Worm (Caenorhabditis elegans) whole organism, L1 larva: ENCODE data around the gene K02D3.2.

Experiments
- C04F5.9 ChIP-seq: sonication (generic microtip); optimal IDR thresholded peaks from 2 replicates; lab custom pipeline; 2016; ENCODE audit warnings: missing genetic modification characterization, missing compliant biosample characterization
- C16A3.4 ChIP-seq: fragments of 150-350 bp; optimal IDR thresholded peaks from 2 replicates; lab custom pipeline; 2014; ENCODE audit warnings: missing biosample characterization, missing genetic modification characterization
- C34B4.2 ChIP-seq: sonication (generic microtip); optimal IDR thresholded peaks from 2 replicates; lab custom pipeline; 2017; ENCODE audit warnings: mild to moderate bottlenecking, missing genetic modification characterization, missing compliant biosample characterization
- F16B12.6 ChIP-seq: fragments of 150-350 bp; optimal IDR thresholded peaks from 2 replicates; lab custom pipeline; 2014; ENCODE audit warnings: missing biosample characterization, missing genetic modification characterization
- Y116A8C.19 ChIP-seq: sonication (generic microtip); optimal IDR thresholded peaks from 2 replicates; lab custom pipeline; 2016; ENCODE audit warnings: missing compliant biosample characterization, missing genetic modification characterization, borderline replicate concordance
- aha-1 ChIP-seq: fragments of 150-350 bp; optimal IDR thresholded peaks from 2 replicates; lab custom pipeline; 2014; ENCODE audit warnings: missing biosample characterization, missing genetic modification characterization
- alr-1 ChIP-seq: fragments of 200-800 bp; sonication (Bioruptor generic); optimal IDR thresholded peaks from 2 replicates; lab custom pipeline; 2018; ENCODE audit warnings: borderline replicate concordance, mild to moderate bottlenecking, missing genetic modification characterization, missing compliant biosample characterization
- ama-1 ChIP-seq: fragments of 150-350 bp; optimal IDR thresholded peaks from 2 replicates; lab custom pipeline; 2014
- blmp-1 ChIP-seq: fragments of 150-350 bp; optimal IDR thresholded peaks from 2 replicates; lab custom pipeline; 2014; ENCODE audit warnings: missing biosample characterization, missing genetic modification characterization
- ceh-63 ChIP-seq: fragments of 200-800 bp; sonication (Bioruptor generic); optimal IDR thresholded peaks from 2 replicates; lab custom pipeline; 2018; ENCODE audit warnings: mild to moderate bottlenecking, missing genetic modification characterization, missing compliant biosample characterization
- ceh-8 ChIP-seq: fragments of 200-800 bp; sonication (Bioruptor generic); optimal IDR thresholded peaks from 2 replicates; lab custom pipeline; 2018; ENCODE audit warnings: mild to moderate bottlenecking, missing genetic modification characterization, moderate library complexity, missing compliant biosample characterization
- dpl-1 ChIP-seq, 3 experiments: fragments of 150-350 bp in 2 of 3; sonication (generic microtip) in 1 of 3; optimal IDR thresholded peaks; 2 replicates each; lab custom pipeline; 2014 to 2017; ENCODE audit warnings: missing biosample characterization in 3 of 3, missing genetic modification characterization in 3 of 3, missing genetic modification reagents in 3 of 3
- dsc-1 ChIP-seq: sonication (generic microtip); optimal IDR thresholded peaks from 2 replicates; lab custom pipeline; 2016; ENCODE audit warnings: mild to moderate bottlenecking, missing genetic modification characterization, missing compliant biosample characterization
- efl-1 ChIP-seq, 4 experiments: fragments of 150-350 bp; optimal IDR thresholded peaks in 3 of 4; peaks in 1 of 4; 1 replicate in 1 of 4; 2 replicates in 3 of 4; lab custom pipeline; 2014; ENCODE audit warnings: missing biosample characterization in 2 of 4, missing genetic modification characterization in 2 of 4, missing genetic modification reagents in 2 of 4
- efl-3 ChIP-seq: fragments of 200-800 bp; sonication (Bioruptor generic); optimal IDR thresholded peaks from 2 replicates; lab custom pipeline; 2018; ENCODE audit warnings: mild to moderate bottlenecking, missing genetic modification characterization, missing compliant biosample characterization
- elt-2 ChIP-seq: sonication (generic microtip); optimal IDR thresholded peaks from 2 replicates; lab custom pipeline; 2016; ENCODE audit warnings: missing genetic modification characterization, mild to moderate bottlenecking, inconsistent platforms, missing compliant biosample characterization, missing genetic modification reagents
- elt-3 ChIP-seq, 6 experiments: fragments of 150-350 bp in 1 of 6; sonication (generic microtip); optimal IDR thresholded peaks; 2 replicates each; lab custom pipeline; 2017 to 2018; ENCODE audit warnings: missing biosample characterization in 6 of 6, missing genetic modification characterization in 6 of 6, inconsistent platforms in 1 of 6
- fkh-10 ChIP-seq: sonication (generic microtip); optimal IDR thresholded peaks from 2 replicates; lab custom pipeline; 2017; ENCODE audit warnings: missing biosample characterization, missing genetic modification reagents, missing genetic modification characterization
- fos-1 ChIP-seq: fragments of 150-350 bp; optimal IDR thresholded peaks from 2 replicates; lab custom pipeline; 2014; ENCODE audit warnings: missing biosample characterization, missing genetic modification characterization
- grh-1 ChIP-seq: fragments of 200-800 bp; sonication (Bioruptor generic); IDR thresholded peaks from 2 replicates; pipeline ENCODE4 v1.3.6; 2022; ENCODE audit warnings: missing genetic modification reagents, missing genetic modification characterization, missing compliant biosample characterization
- hlh-17 ChIP-seq: fragments of 200-800 bp; sonication (Bioruptor generic); optimal IDR thresholded peaks from 2 replicates; lab custom pipeline; 2018; ENCODE audit warnings: missing genetic modification characterization, mild to moderate bottlenecking, missing compliant biosample characterization, moderate library complexity, borderline replicate concordance
- hlh-4 ChIP-seq: sonication (generic microtip); optimal IDR thresholded peaks from 2 replicates; lab custom pipeline; 2016; ENCODE audit warnings: mild to moderate bottlenecking, missing genetic modification characterization, missing compliant biosample characterization
- irx-1 ChIP-seq: sonication (generic microtip); optimal IDR thresholded peaks from 2 replicates; lab custom pipeline; 2016; ENCODE audit warnings: missing genetic modification characterization, missing compliant biosample characterization
- jun-1 ChIP-seq: fragments of 150-350 bp; optimal IDR thresholded peaks from 2 replicates; lab custom pipeline; 2014; ENCODE audit warnings: missing biosample characterization, missing genetic modification reagents, missing genetic modification characterization
- lin-13 ChIP-seq: fragments of 150-350 bp; optimal IDR thresholded peaks from 2 replicates; lab custom pipeline; 2014; ENCODE audit warnings: missing biosample characterization, missing genetic modification reagents, missing genetic modification characterization
- lin-39 ChIP-seq: fragments of 150-350 bp; optimal IDR thresholded peaks from 2 replicates; lab custom pipeline; 2014; ENCODE audit warnings: missing biosample characterization, missing genetic modification reagents, missing genetic modification characterization
- mab-9 ChIP-seq: fragments of 200-800 bp; sonication (Bioruptor generic); IDR thresholded peaks from 2 replicates; pipeline ENCODE4 v1.3.6; 2022; ENCODE audit warnings: missing genetic modification reagents, missing genetic modification characterization, missing compliant biosample characterization
- mep-1 ChIP-seq: fragments of 150-350 bp; optimal IDR thresholded peaks from 2 replicates; lab custom pipeline; 2014; ENCODE audit warnings: missing biosample characterization, missing genetic modification characterization
- nhr-19 ChIP-seq: fragments of 200-800 bp; sonication (Bioruptor generic); conservative IDR thresholded peaks from 2 replicates; pipeline ENCODE4 v1.3.6; 2022; ENCODE audit warnings: missing genetic modification characterization, missing compliant biosample characterization
- nhr-20 ChIP-seq: sonication (generic microtip); optimal IDR thresholded peaks from 2 replicates; lab custom pipeline; 2016; ENCODE audit warnings: mild to moderate bottlenecking, missing genetic modification characterization, missing compliant biosample characterization
- nhr-28 ChIP-seq: fragments of 150-350 bp; optimal IDR thresholded peaks from 2 replicates; lab custom pipeline; 2014; ENCODE audit warnings: missing biosample characterization, missing genetic modification characterization
- nhr-47 ChIP-seq: sonication (generic microtip); optimal IDR thresholded peaks from 2 replicates; lab custom pipeline; 2016; ENCODE audit warnings: mild to moderate bottlenecking, missing genetic modification characterization, moderate library complexity, missing compliant biosample characterization
- nhr-71 ChIP-seq: sonication (generic microtip); optimal IDR thresholded peaks from 2 replicates; lab custom pipeline; 2016; ENCODE audit warnings: mild to moderate bottlenecking, missing genetic modification characterization, moderate library complexity, missing compliant biosample characterization
- nhr-76 ChIP-seq: sonication (generic microtip); optimal IDR thresholded peaks from 2 replicates; lab custom pipeline; 2017; ENCODE audit warnings: missing biosample characterization, missing genetic modification characterization
- nhr-84 ChIP-seq: sonication (generic microtip); optimal IDR thresholded peaks from 2 replicates; lab custom pipeline; 2017; ENCODE audit warnings: missing biosample characterization, missing genetic modification characterization
- nhr-90 ChIP-seq: sonication (generic microtip); optimal IDR thresholded peaks from 2 replicates; lab custom pipeline; 2016; ENCODE audit warnings: mild to moderate bottlenecking, missing genetic modification characterization, missing compliant biosample characterization; ENCODE audit not compliant: poor library complexity
- pax-3 ChIP-seq: fragments of 200-800 bp; sonication (Bioruptor generic); optimal IDR thresholded peaks from 2 replicates; lab custom pipeline; 2018; ENCODE audit warnings: mild to moderate bottlenecking, missing genetic modification characterization, moderate library complexity, missing compliant biosample characterization
- rnt-1 ChIP-seq: sonication (generic microtip); optimal IDR thresholded peaks from 2 replicates; lab custom pipeline; 2016; ENCODE audit warnings: mild to moderate bottlenecking, missing genetic modification characterization, moderate library complexity, missing compliant biosample characterization
- snu-23 ChIP-seq: sonication (generic microtip); optimal IDR thresholded peaks from 2 replicates; lab custom pipeline; 2016; ENCODE audit warnings: missing genetic modification characterization, missing compliant biosample characterization
- sox-4 ChIP-seq: sonication (generic microtip); optimal IDR thresholded peaks from 2 replicates; lab custom pipeline; 2016; ENCODE audit warnings: missing genetic modification characterization, missing compliant biosample characterization
- swsn-7 ChIP-seq: sonication (generic microtip); optimal IDR thresholded peaks from 2 replicates; lab custom pipeline; 2016; ENCODE audit warnings: missing genetic modification characterization, missing compliant biosample characterization
- tbx-2 ChIP-seq: sonication (generic microtip); optimal IDR thresholded peaks from 2 replicates; lab custom pipeline; 2016; ENCODE audit warnings: missing genetic modification characterization, missing compliant biosample characterization
- unc-62 ChIP-seq: fragments of 150-350 bp; optimal IDR thresholded peaks from 2 replicates; lab custom pipeline; 2014; ENCODE audit warnings: missing biosample characterization, missing genetic modification reagents, missing genetic modification characterization
- unc-98 ChIP-seq: fragments of 200-800 bp; sonication (Bioruptor generic); IDR thresholded peaks from 2 replicates; pipeline ENCODE4 v1.3.6; 2022; ENCODE audit warnings: missing genetic modification characterization, missing compliant biosample characterization
- vab-15 ChIP-seq: sonication (generic microtip); optimal IDR thresholded peaks from 2 replicates; lab custom pipeline; 2017; ENCODE audit warnings: missing genotype, mild to moderate bottlenecking, missing genetic modification characterization, missing compliant biosample characterization
- xbp-1 ChIP-seq: sonication (generic microtip); optimal IDR thresholded peaks from 2 replicates; lab custom pipeline; 2016; ENCODE audit warnings: missing genetic modification characterization, missing compliant biosample characterization
- zag-1 ChIP-seq: fragments of 150-350 bp; optimal IDR thresholded peaks from 2 replicates; lab custom pipeline; 2014; ENCODE audit warnings: missing biosample characterization, missing genetic modification characterization

Gene K02D3.2

ce11 chrX:13729724-13730123 lies 17.9 kb upstream of the K02D3.2 start:
- TF ChIP-seq nhr-20 (tag; lab: Kevin White, UChicago) (no peak), efl-1 (optimal IDR thresholded peaks at IDR 0.05; lab: Kevin White, UChicago) (no peak), efl-1 (GFP tag; optimal IDR thresholded peaks at IDR 0.05 in 1 of 2; lab: Kevin White, UChicago) (peak in 1 of 2 experiments; percentile 23), Y116A8C.19 (tag; lab: Kevin White, UChicago) (no peak)

- TF ChIP-seq pax-3 (tag; lab: Kevin White, UChicago) (no peak), nhr-84 (tag; lab: Kevin White, UChicago) (no peak), elt-2 (tag; lab: Kevin White, UChicago) (no peak), dsc-1 (tag; lab: Kevin White, UChicago) (no peak), rnt-1 (tag; lab: Kevin White, UChicago) (no peak), C34B4.2 (no peak), fkh-10 (GFP tag; lab: Kevin White, UChicago) (no peak), grh-1 (GFP tag; lab: Robert Waterston, UW) (no peak), lin-13 (GFP tag; lab: Kevin White, UChicago) (no peak), vab-15 (tag; lab: Kevin White, UChicago) (no peak), zag-1 (no peak), sox-4 (tag; lab: Kevin White, UChicago) (no peak), swsn-7 (tag; lab: Kevin White, UChicago) (no peak), hlh-4 (no peak), xbp-1 (no peak), unc-98 (GFP tag; lab: Robert Waterston, UW) (no peak), hlh-17 (no peak), ceh-63 (no peak)
Observed at ce11 chrX:13728991-13729390, 17.2 kb upstream of the K02D3.2 start.

- TF ChIP-seq mep-1 (tag; lab: Kevin White, UChicago) (peak; percentile 81), nhr-90 (tag; lab: Kevin White, UChicago) (peak; percentile 47), fos-1 (tag; lab: Kevin White, UChicago) (no peak), mab-9 (GFP tag; lab: Robert Waterston, UW) (no peak), C04F5.9 (tag; lab: Kevin White, UChicago) (no peak), aha-1 (tag; lab: Kevin White, UChicago) (no peak), nhr-71 (tag; lab: Kevin White, UChicago) (peak; percentile 84), tbx-2 (peak; percentile 64), irx-1 (tag; lab: Kevin White, UChicago) (peak; percentile 34), nhr-28 (tag; lab: Kevin White, UChicago) (no peak), elt-3 (tag; optimal IDR thresholded peaks at IDR 0.05; lab: Kevin White, UChicago) (peak in 1 of 6 experiments; percentile 36), C16A3.4 (tag; lab: Kevin White, UChicago) (peak; percentile 52), efl-3 (GFP tag; lab: Kevin White, UChicago) (no peak), ceh-63 (no peak), pax-3 (tag; lab: Kevin White, UChicago) (no peak), lin-39 (tag; lab: Kevin White, UChicago) (peak; percentile 40), blmp-1 (peak; percentile 58), dpl-1 (GFP tag; optimal IDR thresholded peaks at IDR 0.05; lab: Kevin White, UChicago) (peak; percentile 15 to 42 (median 22)), F16B12.6 (no peak), ama-1 (lab: Kevin White, UChicago) (no peak), nhr-20 (tag; lab: Kevin White, UChicago) (peak; percentile 69), ceh-8 (GFP tag; lab: Kevin White, UChicago) (no peak), hlh-17 (no peak), nhr-76 (tag; lab: Kevin White, UChicago) (no peak), efl-1 (optimal IDR thresholded peaks at IDR 0.05; lab: Kevin White, UChicago) (peak; percentile 47 to 52), efl-1 (GFP tag; optimal IDR thresholded peaks at IDR 0.05 in 1 of 2; lab: Kevin White, UChicago) (peak; percentile 28 to 63), unc-98 (GFP tag; lab: Robert Waterston, UW) (no peak), Y116A8C.19 (tag; lab: Kevin White, UChicago) (no peak), unc-62 (GFP tag; lab: Kevin White, UChicago) (no peak), rnt-1 (tag; lab: Kevin White, UChicago) (peak; percentile 86), snu-23 (GFP tag; lab: Kevin White, UChicago) (peak; percentile 81), alr-1 (tag; lab: Kevin White, UChicago) (no peak), nhr-19 (peak; percentile 74), hlh-4 (no peak), nhr-47 (tag; lab: Kevin White, UChicago) (peak; percentile 65), jun-1 (tag; lab: Kevin White, UChicago) (peak; percentile 26)
Observed at ce11 chrX:13726874-13727343, 15.1 kb upstream of the K02D3.2 start, which contains the start of gene pix-1. pix-1 (plus strand) TSS chrX:13727293.
